Worm (Caenorhabditis elegans): ENCODE results near the gene ZK809.1.

DNA sequence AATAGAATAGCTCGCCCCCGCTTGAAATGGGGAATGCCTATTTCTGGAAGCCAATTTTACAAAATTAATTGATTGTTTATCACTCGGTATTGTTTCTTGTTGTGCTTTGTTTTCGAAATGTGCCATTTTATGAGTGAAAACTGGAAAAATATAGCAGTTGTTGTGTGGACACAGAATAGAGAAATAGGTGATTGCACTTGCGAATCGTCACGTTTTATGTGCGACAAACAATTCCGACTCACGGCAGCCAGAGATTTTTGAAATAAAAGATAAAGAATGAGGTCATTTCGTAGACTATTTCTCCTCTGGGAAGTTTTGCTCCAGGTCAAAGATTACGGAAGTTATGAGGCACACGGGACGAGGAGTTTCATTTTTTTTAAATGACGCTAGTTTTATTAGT, 5.0 kb downstream of the ZK809.1 start:
- TF ChIP-seq nhr-25 (tag; optimal IDR thresholded peaks at IDR 0.05): no peak
- TF ChIP-seq ama-1 (optimal IDR thresholded peaks at IDR 0.05): no peak
- no peak for TF ChIP-seq unc-62 (GFP tag; optimal IDR thresholded peaks at IDR 0.05)
- TF ChIP-seq nhr-10 (tag; optimal IDR thresholded peaks at IDR 0.05): no peak
- TF ChIP-seq mdl-1 (tag; optimal IDR thresholded peaks at IDR 0.05): no peak

All from whole organism, L2 larva.